Fruit fly (Drosophila melanogaster): ENCODE measurements around the gene hoe2.

The hoe2 gene

DNA sequence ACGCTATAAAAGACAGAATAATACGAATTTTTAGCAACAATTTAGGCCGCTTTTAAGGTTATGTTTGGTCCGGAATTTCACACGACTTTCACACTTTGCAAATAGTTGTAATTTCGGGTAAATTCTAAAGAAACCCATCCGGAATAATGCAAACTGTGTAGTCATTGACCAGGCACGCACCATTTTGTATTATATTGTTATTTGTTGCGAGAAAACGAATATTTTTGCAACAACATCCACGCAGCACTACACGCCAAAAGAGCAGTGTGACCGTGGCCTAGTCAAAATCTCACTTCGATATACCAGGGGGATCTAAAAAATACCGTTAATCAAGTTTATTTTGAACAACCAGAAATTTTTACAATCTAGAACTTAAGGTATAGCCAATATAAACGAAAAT lies 31.3 kb upstream of the hoe2 start, which contains the start of gene eIF3i (continued):
- TF ChIP-seq bab2 (GFP tag; optimal IDR thresholded peaks at IDR 0.05): no peak
- TF ChIP-seq CG6254 (GFP tag; optimal IDR thresholded peaks at IDR 0.05): no peak
- no peak for TF ChIP-seq Dll (GFP tag; IDR thresholded peaks at IDR 0.05; ENCODE audit: partially characterized antibody)
- peak; percentile 97 for TF ChIP-seq bigmax (GFP tag; optimal IDR thresholded peaks at IDR 0.05)
- no peak for TF ChIP-seq bbx (GFP tag; IDR thresholded peaks at IDR 0.05; ENCODE audit: partially characterized antibody)
- no peak for TF ChIP-seq CG30020 (tag; optimal IDR thresholded peaks at IDR 0.05)
- no peak for TF ChIP-seq tna (GFP tag; IDR thresholded peaks at IDR 0.05; ENCODE audit: partially characterized antibody)
- no peak for TF ChIP-seq Hr51 (GFP tag; optimal IDR thresholded peaks at IDR 0.05)
- TF ChIP-seq Myb (GFP tag; optimal IDR thresholded peaks at IDR 0.05): peak; percentile 13
- TF ChIP-seq CG8924 (tag; optimal IDR thresholded peaks at IDR 0.05): peak; percentile 6
- no peak for TF ChIP-seq oc (tag; optimal IDR thresholded peaks at IDR 0.05)
- no peak for TF ChIP-seq tio (GFP tag; optimal IDR thresholded peaks at IDR 0.05)
- no peak for TF ChIP-seq cas (GFP tag; IDR thresholded peaks at IDR 0.05)
- TF ChIP-seq Gsc (GFP tag; IDR thresholded peaks at IDR 0.05): no peak
- TF ChIP-seq YL-1 (GFP tag; optimal IDR thresholded peaks at IDR 0.05): peak; percentile 51
- no peak for TF ChIP-seq CG9609 (GFP tag; optimal IDR thresholded peaks at IDR 0.05)
- no peak for TF ChIP-seq salm (tag; optimal IDR thresholded peaks at IDR 0.05)
- no peak for TF ChIP-seq org-1 (GFP tag; optimal IDR thresholded peaks at IDR 0.05)
- peak; percentile 11 for TF ChIP-seq stwl (tag; optimal IDR thresholded peaks at IDR 0.05)
- no peak for TF ChIP-seq CG7963 (GFP tag; IDR thresholded peaks at IDR 0.05; ENCODE audit: partially characterized antibody)
- TF ChIP-seq CG30431 (GFP tag; optimal IDR thresholded peaks at IDR 0.05): no peak
- no peak for TF ChIP-seq chinmo (GFP tag; IDR thresholded peaks at IDR 0.05; ENCODE audit: partially characterized antibody)
- TF ChIP-seq CG16813 (GFP tag; IDR thresholded peaks at IDR 0.05; ENCODE audit: partially characterized antibody): no peak
- TF ChIP-seq eve (GFP tag; optimal IDR thresholded peaks at IDR 0.05): no peak
- TF ChIP-seq CG1832 (GFP tag; optimal IDR thresholded peaks at IDR 0.05): no peak
- no peak for TF ChIP-seq GATAe (GFP tag; conservative IDR thresholded peaks at IDR 0.05)
- peak; percentile 38 for TF ChIP-seq HmgZ (tag; optimal IDR thresholded peaks at IDR 0.05)
- TF ChIP-seq CrebB (tag; optimal IDR thresholded peaks at IDR 0.05): no peak
- no peak for TF ChIP-seq row (GFP tag; IDR thresholded peaks at IDR 0.05)
- no peak for TF ChIP-seq HLH4C (GFP tag; IDR thresholded peaks at IDR 0.05; ENCODE audit: partially characterized antibody)
- no peak for TF ChIP-seq pnt (GFP tag; optimal IDR thresholded peaks at IDR 0.05)
- TF ChIP-seq NFAT (GFP tag; IDR thresholded peaks at IDR 0.05): no peak
- 0 out of 2 replicates have a peak, but pooled peaks have one; percentile 33 for TF ChIP-seq CG4360 (GFP tag; IDR thresholded peaks at IDR 0.05)
- no peak for TF ChIP-seq CG15514 (GFP tag; optimal IDR thresholded peaks at IDR 0.05)
- TF ChIP-seq CG10959 (GFP tag; IDR thresholded peaks at IDR 0.05): no peak
- no peak for TF ChIP-seq Sox100B (GFP tag; optimal IDR thresholded peaks at IDR 0.05)
- TF ChIP-seq CG6654 (GFP tag; optimal IDR thresholded peaks at IDR 0.05): no peak
- TF ChIP-seq CG10543 (GFP tag; optimal IDR thresholded peaks at IDR 0.05): no peak
- no peak for TF ChIP-seq sqz (GFP tag; optimal IDR thresholded peaks at IDR 0.05)
- no peak for TF ChIP-seq Stat92E (GFP tag; optimal IDR thresholded peaks at IDR 0.05)
- TF ChIP-seq CG6854 (GFP tag; optimal IDR thresholded peaks at IDR 0.05): no peak
- TF ChIP-seq CG34422 (GFP tag; IDR thresholded peaks at IDR 0.05): peak; percentile 49; the same call in 1 of the 3 replicates
- no peak for TF ChIP-seq disco-r (GFP tag; optimal IDR thresholded peaks at IDR 0.05)
- TF ChIP-seq pan (optimal IDR thresholded peaks at IDR 0.05): no peak
- TF ChIP-seq pan (GFP tag; optimal IDR thresholded peaks at IDR 0.05 in 1 of 2, IDR thresholded peaks at IDR 0.05 in 1 of 2): no peak
- TF ChIP-seq Optix (GFP tag; IDR thresholded peaks at IDR 0.05): no peak
- TF ChIP-seq Elba2 (GFP tag; optimal IDR thresholded peaks at IDR 0.05): no peak
- TF ChIP-seq cwo (GFP tag; optimal IDR thresholded peaks at IDR 0.05): no peak
- no peak for TF ChIP-seq wdn (GFP tag; IDR thresholded peaks at IDR 0.05)
- no peak for TF ChIP-seq nerfin-2 (GFP tag; IDR thresholded peaks at IDR 0.05; ENCODE audit: partially characterized antibody)

Measured in whole organism, embryonic.